Worm (Caenorhabditis elegans) whole organism, L4 larva: Measurements from ENCODE around the gene gly-12.

Experiments used
- F37D6.2 ChIP-seq: sonication (generic microtip); optimal IDR thresholded peaks from 2 replicates; lab custom pipeline; 2016; ENCODE audit warnings: mild to moderate bottlenecking, missing genetic modification characterization, missing compliant biosample characterization
- R02D3.7 ChIP-seq: fragments of 150-350 bp; sonication (generic microtip); optimal IDR thresholded peaks from 3 replicates; lab custom pipeline; 2014; ENCODE audit warnings: missing biosample characterization, missing genetic modification characterization
- Y75B8A.6 ChIP-seq: fragments of 200-800 bp; sonication (Bioruptor generic); IDR thresholded peaks from 2 replicates; pipeline ENCODE4 v1.3.6; 2022; ENCODE audit warnings: missing genetic modification reagents, missing genetic modification characterization, missing compliant biosample characterization
- ZK546.5 ChIP-seq, 2 experiments: sonication (generic microtip); optimal IDR thresholded peaks; 2 replicates each; lab custom pipeline; 2017; ENCODE audit warnings: missing biosample characterization in 2 of 2, missing genetic modification characterization in 2 of 2
- aha-1 ChIP-seq: fragments of 150-350 bp; peaks from one replicate; lab custom pipeline; 2014; ENCODE audit warnings: missing biosample characterization, missing genetic modification characterization
- arid-1 ChIP-seq: fragments of 200-800 bp; sonication (Bioruptor generic); conservative IDR thresholded peaks from 2 replicates; pipeline ENCODE4 v1.3.6; 2022; ENCODE audit warnings: missing genetic modification reagents, missing genetic modification characterization, missing compliant biosample characterization
- attf-4 ChIP-seq: sonication (generic microtip); optimal IDR thresholded peaks from 3 replicates; lab custom pipeline; 2017; ENCODE audit warnings: missing biosample characterization, missing genetic modification characterization
- ceh-28 ChIP-seq: fragments of 150-350 bp; optimal IDR thresholded peaks from 2 replicates; lab custom pipeline; 2014; ENCODE audit warnings: missing biosample characterization, missing genetic modification reagents, missing genetic modification characterization
- ceh-62 ChIP-seq: sonication (generic microtip); optimal IDR thresholded peaks from 2 replicates; lab custom pipeline; 2017; ENCODE audit warnings: missing biosample characterization, missing genetic modification characterization
- daf-16 ChIP-seq, 3 experiments: sonication (generic microtip); optimal IDR thresholded peaks; 2 replicates each; lab custom pipeline; 2016 to 2017; ENCODE audit warnings: missing genetic modification characterization in 3 of 3, missing genetic modification reagents in 3 of 3, mild to moderate bottlenecking in 2 of 3, missing compliant biosample characterization in 2 of 3, missing biosample characterization in 1 of 3, moderate library complexity in 1 of 3
- dmd-8 ChIP-seq: fragments of 200-800 bp; sonication (Bioruptor generic); IDR thresholded peaks from 2 replicates; pipeline ENCODE4 v1.3.6; 2022; ENCODE audit warnings: missing genetic modification characterization, missing compliant biosample characterization
- dmd-9 ChIP-seq: fragments of 200-800 bp; sonication (Bioruptor generic); IDR thresholded peaks from 2 replicates; pipeline ENCODE4 v1.3.6; 2022; ENCODE audit warnings: missing genetic modification reagents, missing genetic modification characterization, missing compliant biosample characterization
- egl-43 ChIP-seq: fragments of 200-800 bp; sonication (Bioruptor generic); IDR thresholded peaks from 2 replicates; pipeline ENCODE4 v1.3.6; 2022; ENCODE audit warnings: missing genetic modification reagents, missing genetic modification characterization, missing compliant biosample characterization
- fkh-10 ChIP-seq: fragments of 150-350 bp; optimal IDR thresholded peaks from 2 replicates; lab custom pipeline; 2014; ENCODE audit warnings: missing biosample characterization, missing genetic modification reagents, missing genetic modification characterization
- gei-8 ChIP-seq: fragments of 200-800 bp; sonication (Bioruptor generic); optimal IDR thresholded peaks from 2 replicates; lab custom pipeline; 2018; ENCODE audit warnings: mild to moderate bottlenecking, missing genetic modification characterization, missing compliant biosample characterization
- hlh-30 ChIP-seq: sonication (generic microtip); optimal IDR thresholded peaks from 2 replicates; lab custom pipeline; 2017; ENCODE audit warnings: antibody characterized with exemption, mild to moderate bottlenecking, missing genetic modification characterization, missing compliant biosample characterization; ENCODE audit not compliant: insufficient read depth
- jun-1 ChIP-seq: fragments of 150-350 bp; optimal IDR thresholded peaks from 2 replicates; lab custom pipeline; 2014; ENCODE audit warnings: missing biosample characterization, missing genetic modification reagents, missing genetic modification characterization
- lin-1 ChIP-seq: fragments of 200-800 bp; sonication (Bioruptor generic); IDR thresholded peaks from 2 replicates; pipeline ENCODE4 v1.3.6; 2022; ENCODE audit warnings: missing genetic modification reagents, missing genetic modification characterization, missing compliant biosample characterization
- lin-13 ChIP-seq: fragments of 150-350 bp; optimal IDR thresholded peaks from 2 replicates; lab custom pipeline; 2014; ENCODE audit warnings: missing biosample characterization, missing genetic modification reagents, missing genetic modification characterization
- lin-15B ChIP-seq: fragments of 150-350 bp; sonication (generic microtip); optimal IDR thresholded peaks from 3 replicates; lab custom pipeline; 2014; ENCODE audit warnings: missing biosample characterization, missing genetic modification characterization
- lin-29 ChIP-seq: fragments of 200-800 bp; sonication (Bioruptor generic); IDR thresholded peaks from 2 replicates; pipeline ENCODE4 v1.3.6; 2022; ENCODE audit warnings: missing genetic modification reagents, missing genetic modification characterization, missing compliant biosample characterization
- lir-3 ChIP-seq: sonication (generic microtip); optimal IDR thresholded peaks from 2 replicates; lab custom pipeline; 2016; ENCODE audit warnings: mild to moderate bottlenecking, missing genetic modification characterization, missing compliant biosample characterization
- madf-5 ChIP-seq, 2 experiments: fragments of 200-800 bp; sonication (Bioruptor generic); IDR thresholded peaks; 2 replicates each; pipeline ENCODE4 v1.3.6; 2022; ENCODE audit warnings: missing compliant biosample characterization in 2 of 2, missing genetic modification characterization in 2 of 2
- mdl-1 ChIP-seq, 2 experiments: fragments of 150-350 bp in 1 of 2; sonication (generic microtip) in 1 of 2; optimal IDR thresholded peaks; 2 replicates each; lab custom pipeline; 2014 to 2017; ENCODE audit warnings: missing biosample characterization in 2 of 2, missing genetic modification characterization in 2 of 2
- mes-2 ChIP-seq: sonication (generic microtip); optimal IDR thresholded peaks from 2 replicates; lab custom pipeline; 2016; ENCODE audit warnings: missing genotype, mild to moderate bottlenecking, missing genetic modification characterization, missing compliant biosample characterization; ENCODE audit not compliant: poor library complexity, severe bottlenecking
- mxl-3 ChIP-seq: fragments of 200-800 bp; sonication (Bioruptor generic); optimal IDR thresholded peaks from 2 replicates; lab custom pipeline; 2018; ENCODE audit warnings: mild to moderate bottlenecking, missing genetic modification characterization, missing compliant biosample characterization
- nhr-102 ChIP-seq: sonication (generic microtip); optimal IDR thresholded peaks from 2 replicates; lab custom pipeline; 2016; ENCODE audit warnings: mild to moderate bottlenecking, missing genetic modification characterization, moderate library complexity, missing compliant biosample characterization
- nhr-111 ChIP-seq: fragments of 200-800 bp; sonication (Bioruptor generic); optimal IDR thresholded peaks from 2 replicates; lab custom pipeline; 2018; ENCODE audit warnings: mild to moderate bottlenecking, missing genetic modification characterization, missing compliant biosample characterization
- nhr-237 ChIP-seq: sonication (generic microtip); optimal IDR thresholded peaks from 2 replicates; lab custom pipeline; 2017; ENCODE audit warnings: missing biosample characterization, missing genetic modification characterization
- nhr-41 ChIP-seq: fragments of 200-800 bp; sonication (Bioruptor generic); IDR thresholded peaks from 2 replicates; pipeline ENCODE4 v1.3.6; 2022; ENCODE audit warnings: missing genetic modification reagents, missing genetic modification characterization, missing compliant biosample characterization
- nhr-42 ChIP-seq: fragments of 200-800 bp; sonication (Bioruptor generic); IDR thresholded peaks from 2 replicates; pipeline ENCODE4 v1.3.6; 2022; ENCODE audit warnings: missing genetic modification characterization, missing compliant biosample characterization
- nhr-48 ChIP-seq: sonication (generic microtip); optimal IDR thresholded peaks from 2 replicates; lab custom pipeline; 2016; ENCODE audit warnings: mild to moderate bottlenecking, missing genetic modification characterization, missing compliant biosample characterization
- nhr-77 ChIP-seq: fragments of 150-350 bp; optimal IDR thresholded peaks from 2 replicates; lab custom pipeline; 2014; ENCODE audit warnings: missing biosample characterization, missing genetic modification characterization
- pha-4 ChIP-seq, 2 experiments: fragments of 150-350 bp in 1 of 2; fragments of 200-800 bp in 1 of 2; sonication (Bioruptor generic) in 1 of 2; IDR thresholded peaks in 1 of 2; optimal IDR thresholded peaks in 1 of 2; 2 replicates each; pipeline versions ENCODE4 v1.3.6 to Lab custom; 2014 to 2022; ENCODE audit warnings: missing genetic modification characterization in 2 of 2, missing genetic modification reagents in 2 of 2, missing biosample characterization in 1 of 2, missing compliant biosample characterization in 1 of 2
- rbr-2 ChIP-seq: sonication (generic microtip); optimal IDR thresholded peaks from 2 replicates; lab custom pipeline; 2016; ENCODE audit warnings: missing genotype, missing genetic modification characterization, missing compliant biosample characterization
- saeg-2 ChIP-seq: fragments of 200-800 bp; sonication (Bioruptor generic); IDR thresholded peaks from 2 replicates; pipeline ENCODE4 v1.3.6; 2022; ENCODE audit warnings: missing genetic modification reagents, missing genetic modification characterization, missing compliant biosample characterization
- sdz-12 ChIP-seq: fragments of 200-800 bp; sonication (Bioruptor generic); optimal IDR thresholded peaks from 2 replicates; lab custom pipeline; 2018; ENCODE audit warnings: mild to moderate bottlenecking, missing genetic modification characterization, missing compliant biosample characterization
- set-16 ChIP-seq: fragments of 200-800 bp; sonication (Bioruptor generic); IDR thresholded peaks from 2 replicates; pipeline ENCODE4 v1.3.6; 2022; ENCODE audit warnings: missing genetic modification reagents, missing genetic modification characterization, missing compliant biosample characterization
- snpc-1.2 ChIP-seq: fragments of 200-800 bp; sonication (Bioruptor generic); IDR thresholded peaks from 2 replicates; pipeline ENCODE4 v1.3.6; 2022; ENCODE audit warnings: missing genetic modification reagents, missing genetic modification characterization, missing compliant biosample characterization
- tra-1 ChIP-seq: fragments of 200-800 bp; sonication (Bioruptor generic); IDR thresholded peaks from 2 replicates; pipeline ENCODE4 v1.3.6; 2022; ENCODE audit warnings: missing genetic modification reagents, missing genetic modification characterization, missing compliant biosample characterization
- unc-130 ChIP-seq: sonication (generic microtip); optimal IDR thresholded peaks from 2 replicates; lab custom pipeline; 2016; ENCODE audit warnings: missing genetic modification reagents, missing genetic modification characterization, missing compliant biosample characterization
- unc-39 ChIP-seq: sonication (generic microtip); optimal IDR thresholded peaks from 2 replicates; lab custom pipeline; 2017; ENCODE audit warnings: missing biosample characterization, missing genetic modification characterization
- unc-62 ChIP-seq, 3 experiments: fragments of 150-350 bp in 1 of 3; sonication (generic microtip); optimal IDR thresholded peaks in 2 of 3; peaks in 1 of 3; 1 replicate in 1 of 3; 2 replicates in 2 of 3; lab custom pipeline; 2014 to 2017; ENCODE audit warnings: missing biosample characterization in 3 of 3, missing genetic modification characterization in 3 of 3, missing genetic modification reagents in 3 of 3, missing genotype in 1 of 3
- zip-11 ChIP-seq: fragments of 200-800 bp; sonication (Bioruptor generic); IDR thresholded peaks from 2 replicates; pipeline ENCODE4 v1.3.6; 2022; ENCODE audit warnings: missing genetic modification characterization, missing compliant biosample characterization
- zip-2 ChIP-seq: fragments of 150-350 bp; optimal IDR thresholded peaks from 2 replicates; lab custom pipeline; 2014; ENCODE audit warnings: missing biosample characterization, missing genetic modification characterization
- ztf-7 ChIP-seq: fragments of 150-350 bp; optimal IDR thresholded peaks from 2 replicates; lab custom pipeline; 2014; ENCODE audit warnings: missing biosample characterization, missing genetic modification characterization

The gly-12 gene

DNA sequence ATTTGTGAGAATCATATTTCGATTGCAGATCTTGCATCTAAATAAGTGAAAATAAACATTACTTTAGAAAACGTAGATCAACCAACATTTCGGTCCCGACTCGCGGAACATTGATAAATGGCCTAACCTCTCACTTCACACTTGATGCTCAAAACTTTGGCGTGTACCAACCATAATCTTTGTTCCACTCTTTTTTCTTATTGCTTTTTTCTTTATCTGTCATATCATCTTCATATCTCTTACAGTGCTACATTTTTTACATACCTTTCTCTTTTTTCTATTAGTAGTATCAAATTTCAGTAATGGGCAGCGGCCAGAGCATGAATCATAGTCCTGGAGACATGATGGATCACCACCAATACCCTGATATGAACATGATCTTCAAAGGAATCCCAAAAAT, 39.6 kb downstream of the gly-12 start, which contains the start of gene F46C8.3:
Gene F46C8.3 (plus strand): TSS at position 301 of the 400 bp plus-strand sequence.
- TF ChIP-seq lin-29 (GFP tag; lab: Robert Waterston, UW) (no peak), lin-13 (GFP tag; lab: Kevin White, UChicago) (no peak), Y75B8A.6 (GFP tag; lab: Robert Waterston, UW) (no peak), mdl-1 (tag; optimal IDR thresholded peaks at IDR 0.05; lab: Kevin White, UChicago) (no peak), F37D6.2 (tag; lab: Kevin White, UChicago) (no peak), hlh-30 (no peak), dmd-8 (GFP tag; lab: Robert Waterston, UW) (no peak), nhr-77 (no peak), unc-130 (GFP tag; lab: Kevin White, UChicago) (no peak), snpc-1.2 (no peak), egl-43 (GFP tag; lab: Robert Waterston, UW) (no peak), daf-16 (GFP tag; optimal IDR thresholded peaks at IDR 0.05; lab: Kevin White, UChicago) (no peak), daf-16 (tag; optimal IDR thresholded peaks at IDR 0.05; lab: Kevin White, UChicago) (no peak), ztf-7 (tag; lab: Kevin White, UChicago) (no peak), lin-15B (tag; lab: Kevin White, UChicago) (no peak), pha-4 (GFP tag; IDR thresholded peaks at IDR 0.05; lab: Robert Waterston, UW) (no peak), pha-4 (tag; optimal IDR thresholded peaks at IDR 0.05; lab: Kevin White, UChicago) (no peak)

DNA sequence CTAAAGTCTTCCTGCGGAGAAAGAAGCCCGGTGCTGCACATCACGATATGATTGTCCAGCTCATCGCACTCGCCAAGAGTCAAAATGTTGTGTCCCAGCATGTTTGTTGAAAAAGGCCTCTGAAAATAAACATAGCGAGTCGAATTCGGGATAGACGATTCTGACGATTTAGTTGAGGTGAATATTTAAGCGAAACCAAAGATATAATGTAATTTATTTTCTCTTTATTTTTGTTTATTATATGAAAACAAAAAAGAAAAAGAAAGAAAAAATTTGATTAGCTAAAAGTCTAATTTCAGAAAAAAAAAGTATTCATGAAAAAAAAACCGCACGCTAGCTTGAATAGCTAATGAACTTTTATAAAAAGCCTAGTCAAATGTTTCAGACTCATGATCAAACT, 47.0 kb downstream of the gly-12 start, which contains the start of gene ceh-14:
Gene ceh-14 (minus strand): TSS at position 101 of the 400 bp plus-strand sequence.
- TF ChIP-seq nhr-48 (no peak), nhr-42 (GFP tag; lab: Robert Waterston, UW) (no peak), zip-11 (GFP tag; lab: Robert Waterston, UW) (no peak), nhr-41 (no peak), nhr-102 (tag; lab: Kevin White, UChicago) (no peak), tra-1 (no peak), nhr-111 (GFP tag; lab: Kevin White, UChicago) (no peak), gei-8 (GFP tag; lab: Kevin White, UChicago) (no peak), ceh-62 (no peak), dmd-9 (no peak)

DNA sequence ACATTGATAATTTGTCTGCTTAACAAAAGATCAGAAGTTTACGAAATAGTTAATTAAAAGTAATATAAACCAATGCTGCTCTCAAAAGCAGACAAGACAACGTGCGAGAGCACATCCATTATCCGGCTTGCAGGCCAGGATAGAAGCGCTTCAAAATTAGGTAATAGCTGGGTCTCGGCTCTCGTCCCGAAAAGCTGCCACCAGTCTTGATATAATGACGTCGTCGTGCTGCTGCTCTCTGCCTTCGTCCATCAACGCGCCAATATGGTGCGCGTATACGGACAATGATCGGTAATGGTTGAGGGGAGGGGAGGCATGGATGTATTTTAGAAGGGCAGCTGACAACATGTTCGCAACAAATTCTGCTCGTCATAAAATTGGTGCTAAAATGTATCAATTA, 48.8 kb downstream of the gly-12 start:
- TF ChIP-seq rbr-2 (tag; lab: Kevin White, UChicago) (no peak), ceh-28 (tag; lab: Kevin White, UChicago) (no peak), dmd-8 (GFP tag; lab: Robert Waterston, UW) (no peak), zip-2 (tag; lab: Kevin White, UChicago) (no peak), R02D3.7 (tag; lab: Kevin White, UChicago) (no peak), egl-43 (GFP tag; lab: Robert Waterston, UW) (peak; percentile 60; the same call in 1 of the 2 replicates), set-16 (GFP tag; lab: Robert Waterston, UW) (no peak), jun-1 (tag; lab: Kevin White, UChicago) (no peak)

DNA sequence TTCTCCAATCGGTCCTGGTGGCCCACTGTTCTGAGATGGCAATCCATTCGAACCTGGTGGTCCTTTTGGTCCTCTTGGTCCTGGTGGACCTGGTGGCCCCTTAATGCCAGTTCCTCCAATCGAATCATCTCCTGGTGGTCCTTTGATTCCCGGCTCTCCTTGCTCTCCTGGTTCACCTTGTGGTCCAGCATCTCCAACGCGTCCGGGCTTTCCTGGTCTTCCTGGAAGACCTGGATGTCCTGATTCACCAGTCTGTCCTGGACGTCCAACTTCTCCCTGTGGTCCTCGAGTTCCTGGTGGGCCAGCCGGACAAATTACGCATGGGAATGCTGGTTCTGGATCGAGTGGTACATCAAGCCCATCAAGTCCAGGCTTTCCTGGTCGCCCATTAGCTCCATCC, 51.2 kb downstream of the gly-12 start:
- TF ChIP-seq lin-1 (GFP tag; lab: Robert Waterston, UW) (no peak), arid-1 (GFP tag; lab: Robert Waterston, UW) (no peak), fkh-10 (GFP tag; lab: Kevin White, UChicago) (no peak), ZK546.5 (tag; optimal IDR thresholded peaks at IDR 0.05; lab: Kevin White, UChicago) (no peak), snpc-1.2 (no peak), unc-62 (GFP tag; optimal IDR thresholded peaks at IDR 0.05 in 1 of 2; lab: Kevin White, UChicago) (no peak), unc-62 (tag; optimal IDR thresholded peaks at IDR 0.05; lab: Kevin White, UChicago) (no peak), nhr-237 (no peak), mxl-3 (no peak), madf-5 (GFP tag; IDR thresholded peaks at IDR 0.05; lab: Robert Waterston, UW) (no peak), lir-3 (tag; lab: Kevin White, UChicago) (no peak), aha-1 (tag; lab: Kevin White, UChicago) (peak; percentile 84), set-16 (GFP tag; lab: Robert Waterston, UW) (peak; percentile 87; the same call in 1 of the 2 replicates), sdz-12 (GFP tag; lab: Kevin White, UChicago) (no peak), saeg-2 (no peak), nhr-77 (no peak), mes-2 (tag; lab: Kevin White, UChicago) (no peak), unc-39 (tag; lab: Kevin White, UChicago) (no peak), attf-4 (tag; lab: Kevin White, UChicago) (no peak)
